Fruit fly (Drosophila melanogaster): ENCODE data around the gene CG13887.

CG13887 gene

DNA sequence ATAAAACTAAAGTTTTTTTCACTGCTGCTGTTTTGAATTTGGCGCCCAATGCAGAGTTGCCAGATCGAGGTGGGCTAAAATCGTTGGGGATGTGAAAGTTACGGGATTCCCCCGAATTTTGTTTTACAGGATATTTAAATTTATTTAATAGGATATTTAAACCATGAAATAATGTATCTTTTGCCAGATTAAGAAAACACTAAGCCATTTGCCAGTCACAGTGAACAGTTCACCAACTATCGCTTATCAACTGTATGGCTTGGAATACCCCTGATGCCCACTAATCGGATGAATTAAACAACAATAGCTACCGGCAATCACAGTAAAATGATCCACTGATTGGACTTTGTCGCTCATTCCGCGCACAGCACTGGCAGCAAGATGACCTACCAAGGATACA lies 13.4 kb downstream of the CG13887 start, which contains the start of gene Dci (continued):
- TF ChIP-seq dmrt11E (tag; optimal IDR thresholded peaks at IDR 0.05) = peak; percentile 69
- no peak for TF ChIP-seq CG17612 (GFP tag; IDR thresholded peaks at IDR 0.05)
- no peak for TF ChIP-seq Lpt (GFP tag; optimal IDR thresholded peaks at IDR 0.05)
- TF ChIP-seq pho (GFP tag; optimal IDR thresholded peaks at IDR 0.05) = peak; percentile 47
- TF ChIP-seq kah (GFP tag; optimal IDR thresholded peaks at IDR 0.05) = no peak
- no peak for TF ChIP-seq eyg (GFP tag; optimal IDR thresholded peaks at IDR 0.05)
- TF ChIP-seq Tbp (GFP tag; optimal IDR thresholded peaks at IDR 0.05) = no peak
- TF ChIP-seq chm (GFP tag; IDR thresholded peaks at IDR 0.05) = no peak
- TF ChIP-seq lilli (GFP tag; optimal IDR thresholded peaks at IDR 0.05) = peak; percentile 77
- 0 out of 2 replicates have a peak, but pooled peaks have one; percentile 10 for TF ChIP-seq rib (GFP tag; IDR thresholded peaks at IDR 0.05)
- TF ChIP-seq H2.0 (GFP tag; IDR thresholded peaks at IDR 0.05) = peak; percentile 86
- TF ChIP-seq tll (GFP tag; optimal IDR thresholded peaks at IDR 0.05) = no peak
- TF ChIP-seq crol (GFP tag; IDR thresholded peaks at IDR 0.05) = no peak
- peak; percentile 66 for TF ChIP-seq CG1647 (GFP tag; optimal IDR thresholded peaks at IDR 0.05)
- TF ChIP-seq prd (optimal IDR thresholded peaks at IDR 0.05) = no peak
- TF ChIP-seq prd (GFP tag; IDR thresholded peaks at IDR 0.05) = peak; percentile 91
- TF ChIP-seq Doc2 (GFP tag; IDR thresholded peaks at IDR 0.05) = no peak
- TF ChIP-seq toy (GFP tag; IDR thresholded peaks at IDR 0.05) = no peak
- peak; percentile 84 for TF ChIP-seq CoRest (tag; optimal IDR thresholded peaks at IDR 0.05)
- TF ChIP-seq gce (GFP tag; IDR thresholded peaks at IDR 0.05) = peak; percentile 42; the same call in 1 of the 3 replicates
- TF ChIP-seq CG31441 (GFP tag; IDR thresholded peaks at IDR 0.05) = peak; percentile 74
- TF ChIP-seq kay (GFP tag; optimal IDR thresholded peaks at IDR 0.05) = no peak
- TF ChIP-seq CG15514 (GFP tag; optimal IDR thresholded peaks at IDR 0.05) = peak; percentile 89
- TF ChIP-seq tx (GFP tag; optimal IDR thresholded peaks at IDR 0.05) = peak; percentile 66
- peak; percentile 7 for TF ChIP-seq fd96Cb (tag; optimal IDR thresholded peaks at IDR 0.05)
- peak; percentile 78 for TF ChIP-seq Xrp1 (GFP tag; IDR thresholded peaks at IDR 0.05)
- peak; percentile 91 for TF ChIP-seq CG13287 (GFP tag; IDR thresholded peaks at IDR 0.05; ENCODE audit: partially characterized antibody)
- peak; percentile 65 for TF ChIP-seq CG7963 (GFP tag; IDR thresholded peaks at IDR 0.05; ENCODE audit: partially characterized antibody)
- TF ChIP-seq BtbVII (GFP tag; optimal IDR thresholded peaks at IDR 0.05) = no peak
- TF ChIP-seq pan (optimal IDR thresholded peaks at IDR 0.05) = no peak
- peak in 1 of 2 experiments; percentile 84 for TF ChIP-seq pan (GFP tag; optimal IDR thresholded peaks at IDR 0.05 in 1 of 2, IDR thresholded peaks at IDR 0.05 in 1 of 2)
- TF ChIP-seq CG17568 (GFP tag; optimal IDR thresholded peaks at IDR 0.05) = no peak
- 0 out of 2 replicates have a peak, but pooled peaks have one; percentile 21 for TF ChIP-seq sens-2 (GFP tag; IDR thresholded peaks at IDR 0.05)
- no peak for TF ChIP-seq emc (GFP tag; optimal IDR thresholded peaks at IDR 0.05)
- 0 out of 2 replicates have a peak, but pooled peaks have one; percentile 16 for TF ChIP-seq CG43689 (GFP tag; IDR thresholded peaks at IDR 0.05)
- TF ChIP-seq CG4328 (GFP tag; optimal IDR thresholded peaks at IDR 0.05) = no peak
- TF ChIP-seq CG30403 (GFP tag; optimal IDR thresholded peaks at IDR 0.05) = peak; percentile 85
- no peak for TF ChIP-seq CG12769 (tag; optimal IDR thresholded peaks at IDR 0.05)
- no peak for TF ChIP-seq CG17359 (tag; optimal IDR thresholded peaks at IDR 0.05)
- TF ChIP-seq Sry-β (GFP tag; optimal IDR thresholded peaks at IDR 0.05) = no peak
- peak; percentile 59 for TF ChIP-seq ssp (GFP tag; IDR thresholded peaks at IDR 0.05)
- no peak for TF ChIP-seq B-H2 (GFP tag; optimal IDR thresholded peaks at IDR 0.05)
- TF ChIP-seq Optix (GFP tag; IDR thresholded peaks at IDR 0.05) = peak; percentile 82
- 0 out of 4 replicates have a peak, but pooled peaks have one; percentile 49 for TF ChIP-seq chinmo (GFP tag; IDR thresholded peaks at IDR 0.05; ENCODE audit: partially characterized antibody)
- TF ChIP-seq Hr78 (GFP tag; optimal IDR thresholded peaks at IDR 0.05) = peak in 1 of 2 experiments; percentile 69
- TF ChIP-seq CG8478 (optimal IDR thresholded peaks at IDR 0.05) = peak; percentile 57
- TF ChIP-seq hb (GFP tag; IDR thresholded peaks at IDR 0.05; ENCODE audit: partially characterized antibody) = peak; percentile 61; the same call in 2 of the 3 replicates
